Worm (Caenorhabditis elegans): ENCODE data around the gene C55C3.1.

C55C3.1 gene

ce11 chrIV:5749874-5750273 is 41.0 kb downstream of the C55C3.1 start (continued):
- TF ChIP-seq efl-1 (optimal IDR thresholded peaks at IDR 0.05) (no peak), efl-1 (GFP tag; optimal IDR thresholded peaks at IDR 0.05 in 1 of 2) (no peak), fos-1 (tag; optimal IDR thresholded peaks at IDR 0.05) (no peak), nhr-11 (tag; optimal IDR thresholded peaks at IDR 0.05) (no peak), lsy-2 (tag; optimal IDR thresholded peaks at IDR 0.05) (no peak), hlh-4 (tag; optimal IDR thresholded peaks at IDR 0.05) (no peak), skn-1 (tag; optimal IDR thresholded peaks at IDR 0.05) (no peak), pag-3 (tag; optimal IDR thresholded peaks at IDR 0.05; ENCODE audit: borderline replicate concordance, insufficient read depth) (no peak), pax-3 (tag; optimal IDR thresholded peaks at IDR 0.05) (no peak), nhr-28 (tag; optimal IDR thresholded peaks at IDR 0.05) (no peak), egl-27 (tag; optimal IDR thresholded peaks at IDR 0.05) (no peak), unc-62 (GFP tag; optimal IDR thresholded peaks at IDR 0.05) (no peak), vab-15 (tag; optimal IDR thresholded peaks at IDR 0.05) (no peak), hlh-17 (GFP tag; optimal IDR thresholded peaks at IDR 0.05; ENCODE audit: borderline replicate concordance) (no peak), blmp-1 (tag; optimal IDR thresholded peaks at IDR 0.05) (peak; percentile 18), nhr-71 (tag; optimal IDR thresholded peaks at IDR 0.05) (peak; percentile 48), fkh-10 (GFP tag; optimal IDR thresholded peaks at IDR 0.05) (no peak), mep-1 (tag; optimal IDR thresholded peaks at IDR 0.05) (no peak), fkh-4 (tag; optimal IDR thresholded peaks at IDR 0.05; ENCODE audit: borderline replicate concordance) (no peak), efl-3 (GFP tag; optimal IDR thresholded peaks at IDR 0.05) (no peak), jun-1 (tag; optimal IDR thresholded peaks at IDR 0.05) (no peak), zip-4 (GFP tag; optimal IDR thresholded peaks at IDR 0.05) (no peak), unc-86 (tag; optimal IDR thresholded peaks at IDR 0.05) (no peak), C16A3.4 (tag; optimal IDR thresholded peaks at IDR 0.05) (no peak), alr-1 (tag; optimal IDR thresholded peaks at IDR 0.05; ENCODE audit: borderline replicate concordance) (no peak), sptf-1 (tag; optimal IDR thresholded peaks at IDR 0.05) (no peak), ceh-90 (tag; optimal IDR thresholded peaks at IDR 0.05) (no peak), nhr-12 (tag; optimal IDR thresholded peaks at IDR 0.05) (no peak), elt-3 (tag; optimal IDR thresholded peaks at IDR 0.05) (peak in 1 of 6 experiments; percentile 29), lir-3 (tag; optimal IDR thresholded peaks at IDR 0.05; ENCODE audit: poor library complexity) (no peak), tbx-2 (tag; optimal IDR thresholded peaks at IDR 0.05) (peak; percentile 24), ces-1 (GFP tag; optimal IDR thresholded peaks at IDR 0.05) (no peak), nhr-76 (tag; optimal IDR thresholded peaks at IDR 0.05) (no peak), C34B4.2 (tag; optimal IDR thresholded peaks at IDR 0.05) (no peak), lin-15B (tag; optimal IDR thresholded peaks at IDR 0.05) (no peak), nhr-85 (tag) (peak; percentile 76), rnt-1 (tag; optimal IDR thresholded peaks at IDR 0.05) (no peak), nhr-20 (tag; optimal IDR thresholded peaks at IDR 0.05) (peak; percentile 87), grh-1 (GFP tag; IDR thresholded peaks at IDR 0.05) (0 out of 2 replicates have a peak, but pooled peaks have one; percentile 14), elt-2 (tag; optimal IDR thresholded peaks at IDR 0.05) (no peak), F16B12.6 (tag; optimal IDR thresholded peaks at IDR 0.05) (no peak), lin-35 (GFP tag; optimal IDR thresholded peaks at IDR 0.05) (no peak), lin-14 (GFP tag; optimal IDR thresholded peaks at IDR 0.05) (peak; percentile 65), lin-13 (GFP tag; optimal IDR thresholded peaks at IDR 0.05) (no peak), isw-1 (GFP tag; IDR thresholded peaks at IDR 0.05) (no peak), ceh-82 (tag; optimal IDR thresholded peaks at IDR 0.05) (no peak), hpl-2 (GFP tag; optimal IDR thresholded peaks at IDR 0.05) (no peak), ama-1 (optimal IDR thresholded peaks at IDR 0.05) (no peak), ets-5 (GFP tag; IDR thresholded peaks at IDR 0.05) (no peak), dsc-1 (tag; optimal IDR thresholded peaks at IDR 0.05) (no peak), unc-130 (tag; optimal IDR thresholded peaks at IDR 0.05) (no peak), nhr-237 (tag; optimal IDR thresholded peaks at IDR 0.05) (no peak)
